Worm (Caenorhabditis elegans) whole organism, young adult: ENCODE data around the gene mre-11.

Experiments
- B0261.1 ChIP-seq: sonication (generic microtip); optimal IDR thresholded peaks from 2 replicates; lab custom pipeline; 2016; ENCODE audit warnings: mild to moderate bottlenecking, missing genetic modification characterization, moderate library complexity, missing compliant biosample characterization
- F10E7.11 ChIP-seq: sonication (generic microtip); optimal IDR thresholded peaks from 2 replicates; lab custom pipeline; 2017; ENCODE audit warnings: mild to moderate bottlenecking, missing genetic modification characterization, moderate library complexity, missing compliant biosample characterization
- F55B11.4 ChIP-seq: sonication (generic microtip); optimal IDR thresholded peaks from 2 replicates; lab custom pipeline; 2016; ENCODE audit warnings: missing compliant biosample characterization, missing genetic modification characterization, borderline replicate concordance; ENCODE audit not compliant: insufficient read depth
- F57A8.1 ChIP-seq: fragments of 200-800 bp; sonication (Bioruptor generic); optimal IDR thresholded peaks from 2 replicates; lab custom pipeline; 2018; ENCODE audit warnings: mild to moderate bottlenecking, missing genetic modification characterization, moderate library complexity, missing compliant biosample characterization
- K12H6.12 ChIP-seq: fragments of 200-800 bp; sonication (Bioruptor generic); optimal IDR thresholded peaks from 2 replicates; lab custom pipeline; 2018; ENCODE audit warnings: mild to moderate bottlenecking, missing genetic modification characterization, missing compliant biosample characterization
- T07F8.4 ChIP-seq: sonication (generic microtip); optimal IDR thresholded peaks from 2 replicates; lab custom pipeline; 2016; ENCODE audit warnings: mild to moderate bottlenecking, missing genetic modification characterization, moderate library complexity, missing compliant biosample characterization
- Y56A3A.18 ChIP-seq: fragments of 200-800 bp; sonication (Bioruptor generic); IDR thresholded peaks from 2 replicates; pipeline ENCODE4 v1.3.6; 2022; ENCODE audit warnings: missing genetic modification reagents, missing genetic modification characterization, missing compliant biosample characterization
- Y67H2A.10 ChIP-seq: fragments of 200-800 bp; sonication (Bioruptor generic); conservative IDR thresholded peaks from 2 replicates; pipeline ENCODE4 v1.3.6; 2022; ENCODE audit warnings: missing genetic modification reagents, missing genetic modification characterization, missing compliant biosample characterization
- Y79H2A.3 ChIP-seq: fragments of 200-800 bp; sonication (Bioruptor generic); conservative IDR thresholded peaks from 2 replicates; pipeline ENCODE4 v1.3.6; 2022; ENCODE audit warnings: missing genetic modification reagents, missing genetic modification characterization, missing compliant biosample characterization
- ama-1 ChIP-seq, 3 experiments: fragments of 150-350 bp in 1 of 3; sonication (generic microtip) in 2 of 3; optimal IDR thresholded peaks; 2 replicates each; lab custom pipeline; 2014 to 2018; ENCODE audit warnings: missing biosample characterization in 2 of 3, missing genetic modification characterization in 2 of 3, missing genetic modification reagents in 2 of 3
- atf-7 ChIP-seq: sonication (generic microtip); optimal IDR thresholded peaks from 2 replicates; lab custom pipeline; 2017; ENCODE audit warnings: mild to moderate bottlenecking, missing genetic modification characterization, missing compliant biosample characterization
- attf-6 ChIP-seq: fragments of 200-800 bp; sonication (Bioruptor generic); IDR thresholded peaks from 2 replicates; pipeline ENCODE4 v1.3.6; 2022; ENCODE audit warnings: missing genetic modification reagents, missing genetic modification characterization, missing compliant biosample characterization
- bed-1 ChIP-seq: fragments of 200-800 bp; sonication (Bioruptor generic); IDR thresholded peaks from 2 replicates; pipeline ENCODE4 v1.3.6; 2022; ENCODE audit warnings: missing genetic modification reagents, missing genetic modification characterization, missing compliant biosample characterization
- ceh-91 ChIP-seq: fragments of 200-800 bp; sonication (Bioruptor generic); IDR thresholded peaks from 2 replicates; pipeline ENCODE4 v1.3.6; 2022; ENCODE audit warnings: missing genetic modification reagents, missing genetic modification characterization, missing compliant biosample characterization
- die-1 ChIP-seq: sonication (generic microtip); optimal IDR thresholded peaks from 2 replicates; lab custom pipeline; 2016; ENCODE audit warnings: missing genotype, mild to moderate bottlenecking, missing genetic modification characterization, missing compliant biosample characterization
- dox-1 ChIP-seq: fragments of 200-800 bp; sonication (Bioruptor generic); IDR thresholded peaks from 2 replicates; pipeline ENCODE4 v1.3.6; 2022; ENCODE audit warnings: missing genetic modification reagents, missing genetic modification characterization, missing compliant biosample characterization
- ekl-4 ChIP-seq: fragments of 200-800 bp; sonication (Bioruptor generic); IDR thresholded peaks from 2 replicates; pipeline ENCODE4 v1.3.6; 2022; ENCODE audit warnings: missing genetic modification reagents, missing genetic modification characterization, missing compliant biosample characterization
- ets-4 ChIP-seq: fragments of 200-800 bp; sonication (Bioruptor generic); optimal IDR thresholded peaks from 2 replicates; lab custom pipeline; 2018; ENCODE audit warnings: mild to moderate bottlenecking, missing genetic modification characterization, missing compliant biosample characterization
- him-1 ChIP-seq: sonication (generic microtip); optimal IDR thresholded peaks from 2 replicates; lab custom pipeline; 2016; ENCODE audit warnings: missing genotype, missing genetic modification reagents, missing genetic modification characterization, missing compliant biosample characterization
- hlh-12 ChIP-seq: sonication (generic microtip); optimal IDR thresholded peaks from 2 replicates; lab custom pipeline; 2016; ENCODE audit warnings: missing genetic modification characterization, missing compliant biosample characterization
- hrde-1 ChIP-seq: sonication (generic microtip); optimal IDR thresholded peaks from 2 replicates; lab custom pipeline; 2016; ENCODE audit warnings: missing genetic modification characterization, mild to moderate bottlenecking, missing compliant biosample characterization, moderate library complexity, missing genotype, missing genetic modification reagents, borderline replicate concordance
- hsf-1 ChIP-seq: fragments of 200-800 bp; sonication (Bioruptor generic); IDR thresholded peaks from 2 replicates; pipeline ENCODE4 v1.3.6; 2022; ENCODE audit warnings: missing genetic modification reagents, missing genetic modification characterization, missing compliant biosample characterization
- lag-1 ChIP-seq: fragments of 200-800 bp; sonication (Bioruptor generic); IDR thresholded peaks from 2 replicates; pipeline ENCODE4 v1.3.6; 2022; ENCODE audit warnings: missing genetic modification reagents, missing genetic modification characterization, missing compliant biosample characterization
- lin-26 ChIP-seq: fragments of 200-800 bp; sonication (Bioruptor generic); IDR thresholded peaks from 2 replicates; pipeline ENCODE4 v1.3.6; 2022; ENCODE audit warnings: missing genetic modification reagents, missing genetic modification characterization, missing compliant biosample characterization
- lsy-27 ChIP-seq: sonication (generic microtip); optimal IDR thresholded peaks from 2 replicates; lab custom pipeline; 2017; ENCODE audit warnings: missing genetic modification characterization, mild to moderate bottlenecking, missing compliant biosample characterization, antibody characterized with exemption, missing genotype, borderline replicate concordance; ENCODE audit not compliant: insufficient read depth
- madf-10 ChIP-seq: sonication (generic microtip); optimal IDR thresholded peaks from 2 replicates; lab custom pipeline; 2016; ENCODE audit warnings: mild to moderate bottlenecking, missing genetic modification characterization, missing compliant biosample characterization
- mes-4 ChIP-seq: sonication (generic microtip); optimal IDR thresholded peaks from 2 replicates; lab custom pipeline; 2016; ENCODE audit warnings: missing genotype, missing genetic modification characterization, missing compliant biosample characterization
- nfya-1 ChIP-seq: sonication (generic microtip); optimal IDR thresholded peaks from 2 replicates; lab custom pipeline; 2017; ENCODE audit warnings: antibody characterized with exemption, missing compliant biosample characterization, missing genetic modification characterization, borderline replicate concordance; ENCODE audit not compliant: insufficient read depth
- nfyb-1 ChIP-seq: fragments of 200-800 bp; sonication (Bioruptor generic); IDR thresholded peaks from 2 replicates; pipeline ENCODE4 v1.3.6; 2022; ENCODE audit warnings: missing genetic modification reagents, missing genetic modification characterization, missing compliant biosample characterization
- nhr-120 ChIP-seq: fragments of 200-800 bp; sonication (Bioruptor generic); IDR thresholded peaks from 2 replicates; pipeline ENCODE4 v1.3.6; 2022; ENCODE audit warnings: missing genetic modification characterization, missing compliant biosample characterization
- nhr-179 ChIP-seq: sonication (generic microtip); optimal IDR thresholded peaks from 2 replicates; lab custom pipeline; 2016; ENCODE audit warnings: mild to moderate bottlenecking, missing genetic modification characterization, missing compliant biosample characterization
- nhr-80 ChIP-seq: sonication (generic microtip); optimal IDR thresholded peaks from 2 replicates; lab custom pipeline; 2016; ENCODE audit warnings: missing genetic modification characterization, missing compliant biosample characterization
- pha-4 ChIP-seq: fragments of 150-350 bp; sonication (generic microtip); optimal IDR thresholded peaks from 2 replicates; lab custom pipeline; 2014; ENCODE audit warnings: missing biosample characterization, missing genetic modification reagents, missing genetic modification characterization
- rcor-1 ChIP-seq: fragments of 200-800 bp; sonication (Bioruptor generic); IDR thresholded peaks from 2 replicates; pipeline ENCODE4 v1.3.6; 2022; ENCODE audit warnings: missing genetic modification reagents, missing genetic modification characterization, missing compliant biosample characterization
- rec-8 ChIP-seq, 2 experiments: sonication (generic microtip); optimal IDR thresholded peaks; 2 replicates each; lab custom pipeline; 2016; ENCODE audit warnings: mild to moderate bottlenecking in 2 of 2, missing genetic modification characterization in 2 of 2, missing genetic modification reagents in 2 of 2, missing genotype in 2 of 2, missing biosample characterization in 1 of 2, missing compliant biosample characterization in 1 of 2, moderate library complexity in 1 of 2
- repo-1 ChIP-seq: sonication (generic microtip); optimal IDR thresholded peaks from 2 replicates; lab custom pipeline; 2017; ENCODE audit warnings: mild to moderate bottlenecking, missing genetic modification characterization, missing compliant biosample characterization
- rpc-1 ChIP-seq, 2 experiments: fragments of 150-350 bp in 1 of 2; sonication (generic microtip) in 1 of 2; optimal IDR thresholded peaks; 2 replicates each; lab custom pipeline; 2014 to 2018; ENCODE audit warnings: missing biosample characterization in 1 of 2, missing genetic modification characterization in 1 of 2, missing genetic modification reagents in 1 of 2, missing genotype in 1 of 2
- sdz-38 ChIP-seq: sonication (generic microtip); optimal IDR thresholded peaks from 2 replicates; lab custom pipeline; 2016; ENCODE audit warnings: missing genotype, missing genetic modification characterization, missing compliant biosample characterization
- snpc-4 ChIP-seq, 5 experiments: fragments of 150-350 bp in 1 of 5; sonication (generic microtip) in 4 of 5; optimal IDR thresholded peaks; 2 replicates each; lab custom pipeline; 2014 to 2018; ENCODE audit warnings: missing genetic modification characterization in 5 of 5, missing biosample characterization in 3 of 5, antibody characterized with exemption in 2 of 5, mild to moderate bottlenecking in 2 of 5, missing compliant biosample characterization in 2 of 5, missing genotype in 2 of 5, moderate library complexity in 2 of 5, missing genetic modification reagents in 1 of 5
- ztf-22 ChIP-seq: fragments of 200-800 bp; sonication (Bioruptor generic); optimal IDR thresholded peaks from 2 replicates; lab custom pipeline; 2018; ENCODE audit warnings: mild to moderate bottlenecking, missing genetic modification characterization, moderate library complexity, missing compliant biosample characterization
- ztf-26 ChIP-seq: sonication (generic microtip); optimal IDR thresholded peaks from 2 replicates; lab custom pipeline; 2017; ENCODE audit warnings: missing genetic modification characterization, missing compliant biosample characterization
- ztf-3 ChIP-seq: fragments of 200-800 bp; sonication (Bioruptor generic); optimal IDR thresholded peaks from 2 replicates; lab custom pipeline; 2018; ENCODE audit warnings: mild to moderate bottlenecking, missing genetic modification characterization, missing compliant biosample characterization

mre-11 gene

DNA sequence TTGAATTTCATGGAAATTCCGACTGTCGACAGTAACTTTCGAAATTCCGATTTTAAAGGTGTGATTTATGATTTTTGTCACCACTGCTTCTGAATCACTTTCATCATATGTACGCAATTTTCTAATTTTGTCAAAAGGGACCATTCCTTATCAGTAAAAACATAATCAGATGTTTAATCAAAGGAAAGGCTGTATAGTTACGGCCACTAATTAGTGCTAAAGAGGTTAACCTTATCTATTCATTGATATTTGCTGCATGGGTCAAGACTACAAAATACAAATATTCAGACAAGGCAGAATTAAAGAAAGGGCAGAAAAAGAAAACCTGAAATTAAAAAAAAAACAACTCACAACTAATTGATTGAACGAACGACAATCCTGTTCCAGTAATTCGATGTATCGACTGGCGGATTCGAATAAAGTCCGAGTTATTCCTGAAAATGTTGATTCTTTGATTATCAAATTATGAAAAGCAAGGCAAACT is 4.6 kb downstream of the mre-11 start, which contains the start of gene T28B11.1:
Gene T28B11.1 (minus strand): TSS at position 434 of the 484 bp plus-strand sequence.
- TF ChIP-seq nhr-80 (no peak), nhr-179 (tag; lab: Kevin White, UChicago) (no peak), mes-4 (tag; lab: Kevin White, UChicago) (no peak), ekl-4 (GFP tag; lab: Robert Waterston, UW) (no peak)
- TF ChIP-seq, all 124 proteins: peak for 0

DNA sequence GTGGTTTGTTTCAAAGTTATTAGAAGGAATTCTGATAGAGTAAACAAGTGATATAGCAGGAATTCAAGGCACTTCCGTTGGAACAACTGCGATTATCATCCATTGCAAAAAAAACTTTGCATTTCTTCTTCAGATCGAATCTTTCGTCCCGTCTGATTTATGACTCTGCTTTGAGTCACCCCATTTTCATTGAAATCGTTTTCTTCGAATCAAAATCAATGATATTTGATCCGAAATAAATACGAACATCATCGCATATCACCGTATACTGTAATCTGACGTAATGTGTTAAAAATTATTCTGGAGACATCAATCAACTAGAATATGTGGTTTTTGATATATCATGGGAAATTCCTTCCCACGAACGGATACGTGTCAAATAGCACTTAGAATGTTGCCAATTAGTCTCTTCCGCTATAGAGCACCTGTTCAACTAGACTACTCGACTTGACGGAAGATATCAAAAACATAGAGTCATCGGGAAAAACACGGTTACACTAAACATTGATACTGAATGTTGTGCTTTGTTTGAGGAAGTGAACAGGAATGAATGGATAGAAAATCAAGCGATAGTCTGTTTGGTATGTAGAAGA is 5.7 kb downstream of the mre-11 start:
- TF ChIP-seq Y56A3A.18 (0 out of 2 replicates have a peak, but pooled peaks have one; percentile 18), atf-7 (tag; lab: Kevin White, UChicago) (no peak), K12H6.12 (no peak), ama-1 (optimal IDR thresholded peaks at IDR 0.05; lab: Kevin White, UChicago) (no peak), ama-1 (GFP tag; optimal IDR thresholded peaks at IDR 0.05; lab: Kevin White, UChicago) (no peak), hrde-1 (no peak), F10E7.11 (tag; lab: Kevin White, UChicago) (no peak)
- TF ChIP-seq, all 124 proteins: peak for 1

DNA sequence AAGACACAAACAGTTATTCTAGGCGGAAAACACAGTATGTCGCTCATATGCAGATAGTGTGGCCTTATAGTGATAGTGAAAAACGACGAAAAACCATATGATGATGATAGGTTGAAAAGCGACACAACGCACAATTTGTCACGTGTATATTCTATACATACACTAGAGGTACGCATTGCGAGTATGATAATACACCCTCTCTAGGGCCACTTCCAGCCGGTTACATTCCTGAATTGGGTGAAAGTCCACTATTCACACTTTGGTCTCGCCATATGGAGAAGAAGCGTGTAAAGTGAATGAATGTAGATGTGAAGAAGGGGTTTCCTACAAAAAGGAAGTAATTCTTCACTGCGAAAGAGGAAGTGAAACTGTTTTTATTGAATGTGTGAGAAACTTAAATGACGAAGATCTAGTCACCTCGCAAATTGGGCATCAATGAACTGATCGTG is 7.2 kb downstream of the mre-11 start:
- TF ChIP-seq nhr-120, result no peak
- TF ChIP-seq F55B11.4, result no peak
- TF ChIP-seq rpc-1 (optimal IDR thresholded peaks at IDR 0.05; lab: Kevin White, UChicago), result no peak
- no peak for TF ChIP-seq rpc-1 (tag; optimal IDR thresholded peaks at IDR 0.05; lab: Kevin White, UChicago)
- no peak for TF ChIP-seq snpc-4 (GFP tag; optimal IDR thresholded peaks at IDR 0.05; lab: Kevin White, UChicago)
- no peak for TF ChIP-seq snpc-4 (tag; optimal IDR thresholded peaks at IDR 0.05; lab: Kevin White, UChicago)
- TF ChIP-seq ets-4, result peak; percentile 35
- no peak for TF ChIP-seq B0261.1 (tag; lab: Kevin White, UChicago)
- TF ChIP-seq lsy-27 (tag; lab: Kevin White, UChicago), result no peak
- no peak for TF ChIP-seq bed-1 (GFP tag; lab: Robert Waterston, UW)
- TF ChIP-seq lag-1 (GFP tag; lab: Robert Waterston, UW), result no peak
- TF ChIP-seq Y56A3A.18, result no peak
- TF ChIP-seq K12H6.12, result no peak
- TF ChIP-seq ztf-3 (GFP tag; lab: Kevin White, UChicago), result no peak
- no peak for TF ChIP-seq lin-26 (GFP tag; lab: Robert Waterston, UW)
- TF ChIP-seq atf-7 (tag; lab: Kevin White, UChicago), result peak; percentile 51
- no peak for TF ChIP-seq die-1 (tag; lab: Kevin White, UChicago)
- no peak for TF ChIP-seq hlh-12
- TF ChIP-seq Y79H2A.3 (GFP tag; lab: Robert Waterston, UW), result no peak
- TF ChIP-seq attf-6 (GFP tag; lab: Robert Waterston, UW), result no peak
- no peak for TF ChIP-seq Y67H2A.10 (GFP tag; lab: Robert Waterston, UW)
- no peak for TF ChIP-seq T07F8.4 (tag; lab: Kevin White, UChicago)
- TF ChIP-seq ztf-22 (GFP tag; lab: Kevin White, UChicago), result peak; percentile 29
- no peak for TF ChIP-seq rcor-1 (GFP tag; lab: Robert Waterston, UW)
- TF ChIP-seq sdz-38 (tag; lab: Kevin White, UChicago), result no peak
- no peak for TF ChIP-seq nfya-1 (tag; lab: Kevin White, UChicago)
- no peak for TF ChIP-seq rec-8 (tag; optimal IDR thresholded peaks at IDR 0.05; lab: Kevin White, UChicago)
- TF ChIP-seq dox-1 (GFP tag; lab: Robert Waterston, UW), result peak; percentile 15; the same call in 1 of the 2 replicates
- no peak for TF ChIP-seq F57A8.1 (GFP tag; lab: Kevin White, UChicago)
- TF ChIP-seq madf-10 (tag; lab: Kevin White, UChicago), result no peak
- no peak for TF ChIP-seq him-1
- TF ChIP-seq nfyb-1 (GFP tag; lab: Robert Waterston, UW), result no peak
- TF ChIP-seq ceh-91 (GFP tag; lab: Robert Waterston, UW), result no peak
- TF ChIP-seq repo-1 (tag; lab: Kevin White, UChicago), result no peak
- peak; percentile 17 for TF ChIP-seq ztf-26 (tag; lab: Kevin White, UChicago)
- no peak for TF ChIP-seq pha-4
- no peak for TF ChIP-seq hsf-1 (GFP tag; lab: Robert Waterston, UW)
